Worm (Caenorhabditis elegans) whole organism, late embryonic: Measurements from ENCODE around the gene F10E9.12.

ENCODE experiments used
- C38D4.7 ChIP-seq: fragments of 200-800 bp; sonication (Bioruptor generic); optimal IDR thresholded peaks from 2 replicates; lab custom pipeline; 2018; ENCODE audit warnings: mild to moderate bottlenecking, missing genetic modification characterization, moderate library complexity, missing compliant biosample characterization
- F13H6.1 ChIP-seq: sonication (generic microtip); optimal IDR thresholded peaks from 2 replicates; lab custom pipeline; 2016; ENCODE audit warnings: missing genetic modification characterization, missing compliant biosample characterization
- K02D7.2 ChIP-seq: sonication (generic microtip); optimal IDR thresholded peaks from 2 replicates; lab custom pipeline; 2017; ENCODE audit warnings: mild to moderate bottlenecking, missing genetic modification characterization, missing compliant biosample characterization
- K09A11.1 ChIP-seq: sonication (generic microtip); optimal IDR thresholded peaks from 2 replicates; lab custom pipeline; 2017; ENCODE audit warnings: antibody characterized with exemption, mild to moderate bottlenecking, missing genetic modification characterization, missing compliant biosample characterization; ENCODE audit not compliant: insufficient read depth
- Y22D7AL.16 ChIP-seq: sonication (generic microtip); optimal IDR thresholded peaks from 2 replicates; lab custom pipeline; 2016; ENCODE audit warnings: missing genetic modification characterization, missing compliant biosample characterization
- ahr-1 ChIP-seq: sonication (generic microtip); optimal IDR thresholded peaks from 2 replicates; lab custom pipeline; 2016; ENCODE audit warnings: missing genetic modification characterization, missing compliant biosample characterization
- ceh-14 ChIP-seq: sonication (generic microtip); optimal IDR thresholded peaks from 2 replicates; lab custom pipeline; 2016; ENCODE audit warnings: missing genotype, missing genetic modification characterization, missing compliant biosample characterization
- ceh-18 ChIP-seq: sonication (generic microtip); optimal IDR thresholded peaks from 2 replicates; lab custom pipeline; 2016; ENCODE audit warnings: missing genetic modification characterization, missing compliant biosample characterization
- ceh-19 ChIP-seq: fragments of 200-800 bp; sonication (Bioruptor generic); optimal IDR thresholded peaks from 2 replicates; lab custom pipeline; 2018; ENCODE audit warnings: mild to moderate bottlenecking, missing genetic modification characterization, missing compliant biosample characterization
- ceh-30 ChIP-seq: fragments of 150-350 bp; optimal IDR thresholded peaks from 2 replicates; lab custom pipeline; 2014; ENCODE audit warnings: missing biosample characterization, missing genetic modification characterization
- ceh-31 ChIP-seq: sonication (generic microtip); optimal IDR thresholded peaks from 2 replicates; lab custom pipeline; 2016; ENCODE audit warnings: missing genetic modification characterization, missing compliant biosample characterization
- ceh-34 ChIP-seq: sonication (generic microtip); optimal IDR thresholded peaks from 2 replicates; lab custom pipeline; 2016; ENCODE audit warnings: mild to moderate bottlenecking, missing genetic modification characterization, missing compliant biosample characterization
- ceh-45 ChIP-seq: fragments of 200-800 bp; sonication (Bioruptor generic); IDR thresholded peaks from 2 replicates; pipeline ENCODE4 v1.3.6; 2022; ENCODE audit warnings: missing genetic modification reagents, missing genetic modification characterization, missing compliant biosample characterization
- ceh-48 ChIP-seq: sonication (generic microtip); optimal IDR thresholded peaks from 2 replicates; lab custom pipeline; 2016; ENCODE audit warnings: missing genetic modification characterization, inconsistent platforms, missing compliant biosample characterization
- che-1 ChIP-seq: sonication (generic microtip); optimal IDR thresholded peaks from 2 replicates; lab custom pipeline; 2016; ENCODE audit warnings: mild to moderate bottlenecking, missing genetic modification characterization, missing compliant biosample characterization
- dve-1 ChIP-seq: sonication (generic microtip); optimal IDR thresholded peaks from 2 replicates; lab custom pipeline; 2017; ENCODE audit warnings: antibody characterized with exemption, mild to moderate bottlenecking, missing genetic modification characterization, missing compliant biosample characterization
- elt-4 ChIP-seq: sonication (generic microtip); optimal IDR thresholded peaks from 2 replicates; lab custom pipeline; 2016; ENCODE audit warnings: missing genetic modification characterization, missing compliant biosample characterization
- eyg-1 ChIP-seq: sonication (generic microtip); optimal IDR thresholded peaks from 2 replicates; lab custom pipeline; 2016; ENCODE audit warnings: missing genotype, missing genetic modification characterization, missing compliant biosample characterization
- fkh-10 ChIP-seq: fragments of 150-350 bp; optimal IDR thresholded peaks from 2 replicates; lab custom pipeline; 2014; ENCODE audit warnings: missing biosample characterization, missing genetic modification reagents, missing genetic modification characterization
- gmeb-2 ChIP-seq: sonication (generic microtip); optimal IDR thresholded peaks from 2 replicates; lab custom pipeline; 2016; ENCODE audit warnings: missing genetic modification characterization, inconsistent platforms, missing compliant biosample characterization
- hlh-30 ChIP-seq: sonication (generic microtip); optimal IDR thresholded peaks from 2 replicates; lab custom pipeline; 2017; ENCODE audit warnings: antibody characterized with exemption, missing genetic modification characterization, missing compliant biosample characterization; ENCODE audit not compliant: insufficient read depth
- hlh-6 ChIP-seq: sonication (generic microtip); optimal IDR thresholded peaks from 2 replicates; lab custom pipeline; 2016; ENCODE audit warnings: missing genotype, missing genetic modification characterization, missing compliant biosample characterization
- hlh-8 ChIP-seq: sonication (generic microtip); optimal IDR thresholded peaks from 2 replicates; lab custom pipeline; 2016; ENCODE audit warnings: missing genotype, missing genetic modification characterization, missing compliant biosample characterization
- lim-6 ChIP-seq: sonication (generic microtip); optimal IDR thresholded peaks from 2 replicates; lab custom pipeline; 2016; ENCODE audit warnings: missing genetic modification characterization, missing compliant biosample characterization
- lin-11 ChIP-seq: fragments of 200-800 bp; sonication (Bioruptor generic); optimal IDR thresholded peaks from 2 replicates; lab custom pipeline; 2018; ENCODE audit warnings: mild to moderate bottlenecking, missing genetic modification characterization, missing compliant biosample characterization
- nfya-1 ChIP-seq: sonication (generic microtip); optimal IDR thresholded peaks from 2 replicates; lab custom pipeline; 2017; ENCODE audit warnings: missing genetic modification characterization, mild to moderate bottlenecking, missing compliant biosample characterization, antibody characterized with exemption, moderate library complexity
- nhr-11 ChIP-seq: fragments of 150-350 bp; optimal IDR thresholded peaks from 2 replicates; lab custom pipeline; 2014; ENCODE audit warnings: missing biosample characterization, missing genetic modification characterization
- nhr-232 ChIP-seq: sonication (generic microtip); optimal IDR thresholded peaks from 2 replicates; lab custom pipeline; 2016; ENCODE audit warnings: missing genetic modification characterization, missing compliant biosample characterization
- npax-4 ChIP-seq: sonication (generic microtip); optimal IDR thresholded peaks from 2 replicates; lab custom pipeline; 2016; ENCODE audit warnings: missing genetic modification characterization, missing compliant biosample characterization
- pag-3 ChIP-seq: sonication (generic microtip); optimal IDR thresholded peaks from 2 replicates; lab custom pipeline; 2016; ENCODE audit warnings: missing compliant biosample characterization, missing genetic modification characterization, borderline replicate concordance
- pax-1 ChIP-seq: fragments of 150-350 bp; optimal IDR thresholded peaks from 2 replicates; lab custom pipeline; 2014; ENCODE audit warnings: missing biosample characterization, missing genetic modification characterization
- pha-2 ChIP-seq: sonication (generic microtip); optimal IDR thresholded peaks from 2 replicates; lab custom pipeline; 2017; ENCODE audit warnings: mild to moderate bottlenecking, missing genetic modification characterization, missing compliant biosample characterization
- pros-1 ChIP-seq: fragments of 150-350 bp; optimal IDR thresholded peaks from 2 replicates; lab custom pipeline; 2014; ENCODE audit warnings: missing biosample characterization, missing genetic modification reagents, missing genetic modification characterization
- rnt-1 ChIP-seq: sonication (generic microtip); optimal IDR thresholded peaks from 2 replicates; lab custom pipeline; 2016; ENCODE audit warnings: missing genetic modification characterization, missing compliant biosample characterization
- sox-2 ChIP-seq: fragments of 200-800 bp; sonication (Bioruptor generic); IDR thresholded peaks from 2 replicates; pipeline ENCODE4 v1.3.6; 2022; ENCODE audit warnings: missing genetic modification reagents, missing genetic modification characterization, missing compliant biosample characterization
- tbx-7 ChIP-seq: sonication (generic microtip); optimal IDR thresholded peaks from 2 replicates; lab custom pipeline; 2016; ENCODE audit warnings: missing genotype, missing genetic modification characterization, missing compliant biosample characterization
- unc-42 ChIP-seq: sonication (generic microtip); optimal IDR thresholded peaks from 2 replicates; lab custom pipeline; 2016; ENCODE audit warnings: missing genotype, missing genetic modification characterization, missing compliant biosample characterization
- unc-55 ChIP-seq: sonication (generic microtip); optimal IDR thresholded peaks from 2 replicates; lab custom pipeline; 2017; ENCODE audit warnings: missing biosample characterization, missing genetic modification reagents, missing genetic modification characterization
- unc-86 ChIP-seq: sonication (generic microtip); optimal IDR thresholded peaks from 2 replicates; lab custom pipeline; 2016; ENCODE audit warnings: missing genetic modification characterization, missing compliant biosample characterization

F10E9.12 gene

DNA sequence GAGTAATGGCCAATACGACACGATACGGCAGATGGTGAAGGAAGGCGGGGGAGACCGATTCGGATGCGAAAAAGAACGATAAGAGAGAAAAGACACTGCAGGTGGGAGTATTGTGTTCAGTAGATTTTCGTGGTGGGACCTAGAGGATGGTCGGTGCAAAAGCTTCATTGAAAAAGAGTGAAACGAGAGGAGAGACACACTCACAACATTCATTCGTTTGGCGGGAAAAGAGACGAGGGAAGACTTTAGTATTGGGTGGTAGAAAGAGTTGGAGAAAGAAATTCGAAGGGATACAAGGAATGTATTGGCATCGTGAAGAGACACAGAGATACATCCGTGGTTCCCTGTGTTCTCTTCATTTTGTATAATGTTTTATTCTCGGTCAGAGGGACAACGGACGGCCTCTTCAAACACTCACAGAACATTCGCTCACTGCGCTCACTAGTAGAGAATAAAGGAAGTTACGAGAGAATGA, 32.1 kb downstream of the F10E9.12 start (continued):
- TF ChIP-seq lin-11 (tag; lab: Kevin White, UChicago): peak; percentile 8
- no peak for TF ChIP-seq nhr-232 (tag; lab: Kevin White, UChicago)
- TF ChIP-seq pros-1 (tag; lab: Kevin White, UChicago): peak; percentile 40
- no peak for TF ChIP-seq pag-3 (tag; lab: Kevin White, UChicago)
- TF ChIP-seq fkh-10 (GFP tag; lab: Kevin White, UChicago): no peak
- peak; percentile 14 for TF ChIP-seq unc-55
- peak; percentile 25 for TF ChIP-seq hlh-6 (tag; lab: Kevin White, UChicago)
- TF ChIP-seq sox-2 (GFP tag; lab: Robert Waterston, UW): no peak; the same call in 1 of the 2 replicates
- TF ChIP-seq npax-4: no peak
- TF ChIP-seq ceh-30 (tag; lab: Kevin White, UChicago): no peak
- no peak for TF ChIP-seq ceh-45 (GFP tag; lab: Robert Waterston, UW)
- TF ChIP-seq ceh-31: peak; percentile 85
- TF ChIP-seq elt-4 (tag; lab: Kevin White, UChicago): no peak
- TF ChIP-seq C38D4.7: no peak
- no peak for TF ChIP-seq lim-6 (tag; lab: Kevin White, UChicago)
- TF ChIP-seq Y22D7AL.16 (tag; lab: Kevin White, UChicago): no peak

DNA sequence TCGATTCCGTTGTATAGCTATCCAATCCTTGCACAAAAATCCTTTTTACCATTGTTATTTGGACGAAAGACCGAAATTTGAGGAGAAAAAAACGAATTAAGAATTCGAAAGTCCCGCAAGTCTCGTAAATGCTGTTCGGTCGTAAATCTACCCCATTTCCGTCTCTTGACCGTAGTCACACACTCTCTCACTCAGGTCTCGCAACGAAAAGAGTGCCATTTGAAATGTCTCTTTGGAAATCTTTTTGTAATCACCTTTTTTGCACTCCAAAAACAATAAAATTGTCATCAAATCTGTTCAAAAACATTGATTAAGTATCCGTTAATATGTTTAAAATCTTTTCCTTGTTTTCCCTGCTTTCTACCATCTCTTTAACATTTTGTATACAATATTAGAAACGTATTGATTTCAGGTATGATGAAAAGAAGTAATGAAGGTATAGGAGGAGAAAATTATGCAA, 33.9 kb downstream of the F10E9.12 start, which contains the start of the genes R05D3.8 and rfp-1:
TSS of gene R05D3.8 (minus strand) at position 115 of the 460 bp plus-strand sequence.
TSS of gene rfp-1 (plus strand) at position 410 of the 460 bp plus-strand sequence.
- peak; percentile 47 for TF ChIP-seq pax-1 (tag; lab: Kevin White, UChicago)
- no peak for TF ChIP-seq npax-4
- TF ChIP-seq unc-55: peak; percentile 52
- TF ChIP-seq nfya-1 (tag; lab: Kevin White, UChicago): peak; percentile 71
- no peak for TF ChIP-seq gmeb-2 (tag; lab: Kevin White, UChicago)
- TF ChIP-seq ceh-30 (tag; lab: Kevin White, UChicago): peak; percentile 15
- TF ChIP-seq Y22D7AL.16 (tag; lab: Kevin White, UChicago): no peak
- TF ChIP-seq dve-1: peak; percentile 44
- TF ChIP-seq ceh-48 (tag; lab: Kevin White, UChicago): no peak
- TF ChIP-seq ceh-31: peak; percentile 49
- no peak for TF ChIP-seq lin-11 (tag; lab: Kevin White, UChicago)
- TF ChIP-seq unc-42 (tag; lab: Kevin White, UChicago): peak; percentile 53
- TF ChIP-seq hlh-6 (tag; lab: Kevin White, UChicago): no peak
- peak; percentile 35 for TF ChIP-seq ceh-18 (tag; lab: Kevin White, UChicago)
- TF ChIP-seq hlh-30 (tag; lab: Kevin White, UChicago): peak; percentile 40
- peak; percentile 13 for TF ChIP-seq K09A11.1 (tag; lab: Kevin White, UChicago)
- peak; percentile 46 for TF ChIP-seq rnt-1 (tag; lab: Kevin White, UChicago)
- TF ChIP-seq hlh-8: no peak
- no peak for TF ChIP-seq tbx-7 (tag; lab: Kevin White, UChicago)

DNA sequence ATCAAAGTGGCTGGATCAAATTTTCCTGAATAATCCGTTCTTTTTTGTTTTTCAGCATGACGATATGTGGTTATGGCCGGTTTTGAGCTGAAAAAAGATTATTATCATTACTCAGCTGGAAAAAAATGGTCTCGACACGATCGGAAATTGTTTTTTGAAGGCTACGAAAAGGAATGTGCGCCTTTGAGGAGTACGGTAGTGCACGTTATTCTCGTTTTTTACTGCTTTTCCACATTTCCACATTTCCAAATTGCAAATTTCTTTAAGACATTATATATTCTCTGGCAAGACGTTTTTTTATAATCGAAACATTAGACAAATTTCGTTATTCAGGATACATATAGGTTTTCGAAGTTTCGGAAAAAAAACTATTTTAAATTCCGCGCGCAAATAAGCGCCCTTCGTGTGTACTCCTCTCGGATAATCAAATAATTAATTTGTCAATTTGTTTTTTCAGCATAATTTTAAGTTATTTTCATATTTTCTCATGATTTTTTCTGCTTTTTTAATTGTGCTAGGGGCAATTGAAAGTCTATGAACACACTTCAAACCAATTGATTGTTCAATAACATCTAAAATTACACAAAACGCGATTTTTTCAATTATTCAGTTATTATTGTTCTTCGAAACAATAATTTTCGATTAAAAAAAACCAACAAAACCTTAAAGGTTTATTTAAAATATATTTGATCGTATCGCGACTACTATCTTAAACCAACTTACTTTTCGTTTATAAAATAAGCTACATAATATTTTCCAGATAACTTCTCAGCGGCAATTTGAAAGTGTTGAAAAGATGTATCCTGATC, 39.1 kb downstream of the F10E9.12 start, which contains the start of gene R05D3.3:
TSS of gene R05D3.3 (plus strand) at position 759 of the 809 bp plus-strand sequence.
- TF ChIP-seq nhr-11 (tag; lab: Kevin White, UChicago) (no peak), ceh-48 (tag; lab: Kevin White, UChicago) (no peak), ceh-30 (tag; lab: Kevin White, UChicago) (no peak), hlh-30 (tag; lab: Kevin White, UChicago) (no peak), lin-11 (tag; lab: Kevin White, UChicago) (no peak), ahr-1 (tag; lab: Kevin White, UChicago) (no peak), ceh-34 (tag; lab: Kevin White, UChicago) (no peak), rnt-1 (tag; lab: Kevin White, UChicago) (no peak)

DNA sequence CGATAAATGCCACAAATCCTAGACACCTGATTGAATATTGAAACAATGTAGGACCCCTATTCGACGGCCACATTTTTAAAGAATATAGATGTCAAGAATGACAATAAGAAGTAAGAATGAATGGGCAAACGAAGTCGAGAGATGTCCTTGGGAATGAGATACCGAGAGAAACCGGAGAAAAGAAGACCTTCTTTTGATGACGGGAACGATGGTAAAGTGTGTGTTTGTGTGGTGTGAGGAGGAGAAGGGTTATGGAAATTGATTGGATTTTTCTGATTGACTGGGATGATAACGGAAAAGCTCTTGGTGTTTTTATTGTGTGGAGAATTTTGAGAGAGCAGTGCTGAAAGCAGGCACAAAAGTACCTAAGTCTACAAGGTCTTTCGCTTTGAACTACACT, 44.3 kb downstream of the F10E9.12 start, which contains the start of gene R05D3.9:
TSS of gene R05D3.9 (minus strand) at position 101 of the 400 bp plus-strand sequence.
- no peak for TF ChIP-seq ceh-19
- TF ChIP-seq pax-1 (tag; lab: Kevin White, UChicago): no peak
- no peak for TF ChIP-seq ceh-14 (tag; lab: Kevin White, UChicago)
- no peak for TF ChIP-seq unc-55
- TF ChIP-seq che-1 (tag; lab: Kevin White, UChicago): no peak
- no peak for TF ChIP-seq K02D7.2 (tag; lab: Kevin White, UChicago)
- no peak for TF ChIP-seq nhr-11 (tag; lab: Kevin White, UChicago)
- TF ChIP-seq pha-2 (tag; lab: Kevin White, UChicago): no peak
- no peak for TF ChIP-seq ceh-34 (tag; lab: Kevin White, UChicago)
- TF ChIP-seq unc-86 (tag; lab: Kevin White, UChicago): no peak
- TF ChIP-seq unc-42 (tag; lab: Kevin White, UChicago): no peak
- TF ChIP-seq eyg-1: no peak
- no peak for TF ChIP-seq F13H6.1 (tag; lab: Kevin White, UChicago)
- no peak for TF ChIP-seq rnt-1 (tag; lab: Kevin White, UChicago)
- TF ChIP-seq, all 69 proteins: peak for 0
